Fruit fly (Drosophila melanogaster) Kc167 (cell line): ENCODE results near the gene CG12009.

Source experiments
- Myc ChIP-seq: fragments of >200 bp; optimal IDR thresholded peaks from 2 replicates; lab custom pipeline; 2017; ENCODE audit warnings: missing external identifiers
- Sin3A ChIP-seq: fragments of >200 bp; optimal IDR thresholded peaks from 2 replicates; lab custom pipeline; 2018; ENCODE audit warnings: missing external identifiers
- h ChIP-seq: fragments of >200 bp; optimal IDR thresholded peaks from 3 replicates; lab custom pipeline; 2018; ENCODE audit warnings: missing external identifiers
- insv ChIP-seq: fragments of >200 bp; optimal IDR thresholded peaks from 3 replicates; lab custom pipeline; 2018; ENCODE audit warnings: missing external identifiers
- psq ChIP-seq: fragments of >200 bp; optimal IDR thresholded peaks from 2 replicates; lab custom pipeline; 2017; ENCODE audit warnings: missing external identifiers
- ttk ChIP-seq: sonication (Bioruptor generic); optimal IDR thresholded peaks from 2 replicates; lab custom pipeline; 2017; ENCODE audit warnings: missing external identifiers

dm6 chr3L:3279930-3280329, 11.3 kb upstream of the CG12009 start, which contains the start of gene CG12017:
- TF ChIP-seq ttk (lab: Kevin White, UChicago) = no peak
- TF ChIP-seq psq (lab: Kevin White, UChicago) = no peak
- no peak for TF ChIP-seq h
- TF ChIP-seq insv (lab: Kevin White, UChicago) = no peak
- no peak for TF ChIP-seq Myc (lab: Kevin White, UChicago)
- TF ChIP-seq Sin3A (lab: Kevin White, UChicago) = no peak
